Worm (Caenorhabditis elegans) whole organism, young adult: ENCODE data around the gene str-19.

Experiments
- B0035.1 ChIP-seq: sonication (generic microtip); optimal IDR thresholded peaks from 2 replicates; lab custom pipeline; 2016; ENCODE audit warnings: missing genetic modification characterization, mild to moderate bottlenecking, missing compliant biosample characterization, missing genotype, missing genetic modification reagents
- B0336.3 ChIP-seq: fragments of 200-800 bp; sonication (Bioruptor generic); IDR thresholded peaks from 2 replicates; pipeline ENCODE4 v1.3.6; 2022; ENCODE audit warnings: missing genetic modification characterization, missing compliant biosample characterization
- F23B12.7 ChIP-seq: sonication (generic microtip); optimal IDR thresholded peaks from 2 replicates; lab custom pipeline; 2017; ENCODE audit warnings: missing genetic modification characterization, mild to moderate bottlenecking, missing compliant biosample characterization, antibody characterized with exemption, moderate library complexity; ENCODE audit not compliant: insufficient read depth
- K11D2.4 ChIP-seq: fragments of 200-800 bp; sonication (Bioruptor generic); IDR thresholded peaks from 2 replicates; pipeline ENCODE4 v1.3.6; 2022; ENCODE audit warnings: missing genetic modification reagents, missing genetic modification characterization, missing compliant biosample characterization
- ama-1 ChIP-seq, 3 experiments: fragments of 150-350 bp in 1 of 3; sonication (generic microtip) in 2 of 3; optimal IDR thresholded peaks; 2 replicates each; lab custom pipeline; 2014 to 2018; ENCODE audit warnings: missing biosample characterization in 2 of 3, missing genetic modification characterization in 2 of 3, missing genetic modification reagents in 2 of 3
- bed-1 ChIP-seq: fragments of 200-800 bp; sonication (Bioruptor generic); IDR thresholded peaks from 2 replicates; pipeline ENCODE4 v1.3.6; 2022; ENCODE audit warnings: missing genetic modification reagents, missing genetic modification characterization, missing compliant biosample characterization
- ceh-100 ChIP-seq: fragments of 200-800 bp; sonication (Bioruptor generic); IDR thresholded peaks from 2 replicates; pipeline ENCODE4 v1.3.6; 2022; ENCODE audit warnings: missing genetic modification reagents, missing genetic modification characterization, missing compliant biosample characterization
- egl-44 ChIP-seq: fragments of 200-800 bp; sonication (Bioruptor generic); IDR thresholded peaks from 2 replicates; pipeline ENCODE4 v1.3.6; 2022; ENCODE audit warnings: missing genetic modification reagents, missing genetic modification characterization, missing compliant biosample characterization
- ets-4 ChIP-seq: fragments of 200-800 bp; sonication (Bioruptor generic); optimal IDR thresholded peaks from 2 replicates; lab custom pipeline; 2018; ENCODE audit warnings: mild to moderate bottlenecking, missing genetic modification characterization, missing compliant biosample characterization
- gei-17 ChIP-seq: fragments of 200-800 bp; sonication (Bioruptor generic); optimal IDR thresholded peaks from 2 replicates; lab custom pipeline; 2018; ENCODE audit warnings: mild to moderate bottlenecking, missing genetic modification characterization, missing compliant biosample characterization
- hrde-1 ChIP-seq: sonication (generic microtip); optimal IDR thresholded peaks from 2 replicates; lab custom pipeline; 2016; ENCODE audit warnings: missing genetic modification characterization, mild to moderate bottlenecking, missing compliant biosample characterization, moderate library complexity, missing genotype, missing genetic modification reagents, borderline replicate concordance
- madf-6 ChIP-seq: fragments of 200-800 bp; sonication (Bioruptor generic); IDR thresholded peaks from 2 replicates; pipeline ENCODE4 v1.3.6; 2022; ENCODE audit warnings: missing genetic modification reagents, missing genetic modification characterization, missing compliant biosample characterization
- nfya-1 ChIP-seq: sonication (generic microtip); optimal IDR thresholded peaks from 2 replicates; lab custom pipeline; 2017; ENCODE audit warnings: antibody characterized with exemption, missing compliant biosample characterization, missing genetic modification characterization, borderline replicate concordance; ENCODE audit not compliant: insufficient read depth
- nfyb-1 ChIP-seq: fragments of 200-800 bp; sonication (Bioruptor generic); IDR thresholded peaks from 2 replicates; pipeline ENCODE4 v1.3.6; 2022; ENCODE audit warnings: missing genetic modification reagents, missing genetic modification characterization, missing compliant biosample characterization
- nhr-120 ChIP-seq: fragments of 200-800 bp; sonication (Bioruptor generic); IDR thresholded peaks from 2 replicates; pipeline ENCODE4 v1.3.6; 2022; ENCODE audit warnings: missing genetic modification characterization, missing compliant biosample characterization
- sptf-2 ChIP-seq: fragments of 200-800 bp; sonication (Bioruptor generic); optimal IDR thresholded peaks from 2 replicates; lab custom pipeline; 2018; ENCODE audit warnings: mild to moderate bottlenecking, missing genetic modification characterization, missing compliant biosample characterization
- zfh-2 ChIP-seq: fragments of 200-800 bp; sonication (Bioruptor generic); conservative IDR thresholded peaks from 2 replicates; pipeline ENCODE4 v1.3.6; 2022; ENCODE audit warnings: missing genetic modification reagents, missing genetic modification characterization, missing compliant biosample characterization

Gene str-19

DNA sequence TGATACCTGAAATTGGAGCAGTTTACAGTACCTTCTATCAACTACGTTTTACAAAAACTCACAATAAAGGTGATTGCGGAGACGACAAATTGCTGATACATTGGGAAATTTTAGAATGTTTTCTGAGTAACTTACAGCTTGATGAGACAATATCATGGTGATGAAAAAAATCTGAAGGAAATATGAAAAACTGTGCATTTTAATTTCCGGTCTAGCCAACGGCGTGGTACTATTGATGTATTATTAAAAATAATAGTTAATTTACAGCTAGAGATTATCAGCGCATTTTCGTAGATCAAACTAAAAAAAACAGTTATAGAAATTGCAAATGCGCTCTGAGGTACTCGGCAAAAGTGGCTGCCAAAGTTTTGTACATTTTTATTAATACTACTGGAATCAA lies 46.2 kb downstream of the str-19 start, which contains the start of gene srx-29:
srx-29 (minus strand) TSS at position 101 of the 400 bp plus-strand sequence.
- TF ChIP-seq nhr-120 (GFP tag; lab: Robert Waterston, UW) (no peak), gei-17 (GFP tag; lab: Kevin White, UChicago) (no peak), ets-4 (GFP tag; lab: Kevin White, UChicago) (no peak), ceh-100 (GFP tag; lab: Robert Waterston, UW) (no peak), bed-1 (GFP tag; lab: Robert Waterston, UW) (no peak), egl-44 (GFP tag; lab: Robert Waterston, UW) (no peak), hrde-1 (tag; lab: Kevin White, UChicago) (no peak), madf-6 (GFP tag; lab: Robert Waterston, UW) (no peak)

DNA sequence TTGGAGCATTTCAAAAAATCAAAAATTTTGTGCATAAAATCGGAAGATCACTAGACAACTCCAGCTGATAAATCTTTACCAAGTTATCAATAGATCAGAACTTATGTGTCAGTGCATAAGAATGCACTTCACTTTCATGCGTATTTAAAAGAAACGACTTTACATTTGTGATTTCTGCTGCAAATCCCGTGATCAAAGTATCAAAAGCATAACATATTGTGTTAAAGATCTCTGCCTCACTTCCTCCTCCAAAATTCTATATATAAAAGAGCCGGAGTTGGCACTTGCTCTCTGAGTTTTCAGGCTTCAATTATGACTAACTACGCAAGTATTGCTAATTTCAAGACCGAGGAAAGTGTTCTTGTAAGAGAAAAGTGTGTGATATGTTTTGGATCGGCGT lies 50.6 kb downstream of the str-19 start, which contains the start of gene nhr-198:
nhr-198 (plus strand) TSS at position 313 of the 400 bp plus-strand sequence.
- TF ChIP-seq B0336.3 (GFP tag; lab: Robert Waterston, UW) (no peak), sptf-2 (GFP tag; lab: Kevin White, UChicago) (no peak), ama-1 (optimal IDR thresholded peaks at IDR 0.05; lab: Kevin White, UChicago) (no peak), ama-1 (GFP tag; optimal IDR thresholded peaks at IDR 0.05; lab: Kevin White, UChicago) (no peak), B0035.1 (tag; lab: Kevin White, UChicago) (no peak), nfya-1 (tag; lab: Kevin White, UChicago) (no peak), F23B12.7 (tag; lab: Kevin White, UChicago) (no peak), bed-1 (GFP tag; lab: Robert Waterston, UW) (no peak), nfyb-1 (no peak), zfh-2 (GFP tag; lab: Robert Waterston, UW) (no peak), K11D2.4 (no peak)
